Worm (Caenorhabditis elegans): ENCODE results near the gene lars-1.
A peak's percentile ranks its signal among the peaks of the same experiment; 100 is the strongest.

lars-1 gene

DNA sequence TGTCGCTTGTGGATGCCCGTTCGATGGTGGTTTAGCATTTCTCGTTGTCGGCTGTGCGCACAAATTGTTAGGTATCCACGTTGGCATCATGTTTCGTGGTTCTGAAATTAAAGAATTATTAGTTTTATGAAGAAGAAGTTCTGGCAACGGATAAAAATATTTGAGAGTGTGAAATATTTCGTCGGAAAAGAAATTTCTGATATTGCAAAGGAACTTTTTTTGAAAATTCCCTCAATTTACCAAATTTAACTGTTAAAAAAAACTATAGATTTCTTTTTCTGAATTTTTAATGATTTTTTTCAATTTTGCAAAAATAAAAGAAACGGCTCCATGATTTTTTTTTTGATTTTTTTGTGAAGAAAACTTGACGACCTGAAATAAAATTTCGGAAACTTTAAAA, 41.4 kb upstream of the lars-1 start, which contains the start of gene mpk-1:
mpk-1 (minus strand) TSS at position 101 of the 400 bp plus-strand sequence.
- TF ChIP-seq snpc-4 (tag; optimal IDR thresholded peaks at IDR 0.05) (no peak), pha-4 (tag; optimal IDR thresholded peaks at IDR 0.05) (no peak)

ce11 chrIII:4227363-4227762, 40.8 kb upstream of the lars-1 start:
- TF ChIP-seq pqm-1 (tag; optimal IDR thresholded peaks at IDR 0.05) (peak; percentile 56), hmg-11 (tag; optimal IDR thresholded peaks at IDR 0.05) (no peak), nfya-1 (tag; optimal IDR thresholded peaks at IDR 0.05; ENCODE audit: insufficient read depth) (peak; percentile 30), elt-2 (tag; optimal IDR thresholded peaks at IDR 0.05) (peak; percentile 75)

- TF ChIP-seq zag-1 (tag; optimal IDR thresholded peaks at IDR 0.05) (no peak), hmg-11 (tag; optimal IDR thresholded peaks at IDR 0.05) (peak; percentile 5)
These were observed 38.1 kb upstream of the lars-1 start for ce11 chrIII:4224722-4225121.

DNA sequence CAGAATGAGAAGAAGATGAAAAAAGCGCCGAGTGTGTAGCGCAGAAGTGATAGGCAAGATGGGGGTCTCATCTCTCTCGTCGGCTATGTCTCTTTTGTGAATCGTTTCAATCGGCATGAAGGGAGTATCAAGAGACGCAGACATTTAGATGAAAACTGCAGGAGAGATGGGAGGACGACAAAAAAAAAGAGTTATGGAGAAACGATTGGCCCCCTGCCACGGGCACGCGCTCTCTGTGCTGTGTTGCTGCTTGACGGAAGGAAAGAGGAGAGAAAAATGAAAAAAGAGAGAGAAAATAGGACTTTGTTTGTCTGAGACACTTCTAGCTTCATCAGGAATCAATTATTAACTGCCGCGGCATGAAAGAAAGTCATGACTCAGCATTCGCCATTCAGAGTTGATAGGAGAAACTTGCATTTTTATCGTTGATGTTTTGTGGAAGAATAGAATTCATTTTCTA, 37.1 kb upstream of the lars-1 start:
- TF ChIP-seq mdl-1 (tag; optimal IDR thresholded peaks at IDR 0.05) (peak; percentile 81), nhr-67 (tag; optimal IDR thresholded peaks at IDR 0.05) (no peak), lsy-12 (tag; optimal IDR thresholded peaks at IDR 0.05) (peak; percentile 2), elt-3 (tag; optimal IDR thresholded peaks at IDR 0.05) (no peak), nfya-1 (tag; optimal IDR thresholded peaks at IDR 0.05; ENCODE audit: insufficient read depth) (peak; percentile 95), unc-39 (tag; optimal IDR thresholded peaks at IDR 0.05) (peak; percentile 14), lin-15B (tag; optimal IDR thresholded peaks at IDR 0.05) (peak; percentile 58), ceh-9 (tag; optimal IDR thresholded peaks at IDR 0.05) (no peak), mml-1 (tag; optimal IDR thresholded peaks at IDR 0.05) (no peak), R02D3.7 (tag; optimal IDR thresholded peaks at IDR 0.05) (peak; percentile 35), pha-4 (tag; optimal IDR thresholded peaks at IDR 0.05) (peak; percentile 81), egl-27 (tag; optimal IDR thresholded peaks at IDR 0.05) (peak; percentile 76), fkh-10 (GFP tag; optimal IDR thresholded peaks at IDR 0.05) (no peak), unc-62 (GFP tag; optimal IDR thresholded peaks at IDR 0.05) (peak; percentile 49), tbx-2 (tag; optimal IDR thresholded peaks at IDR 0.05) (peak; percentile 71), snpc-4 (tag; optimal IDR thresholded peaks at IDR 0.05) (peak; percentile 11), nhr-28 (tag; optimal IDR thresholded peaks at IDR 0.05) (no peak), nhr-11 (tag; optimal IDR thresholded peaks at IDR 0.05) (peak; percentile 88), eor-1 (tag; optimal IDR thresholded peaks at IDR 0.05) (no peak), daf-12 (tag; optimal IDR thresholded peaks at IDR 0.05) (no peak), nhr-237 (tag; optimal IDR thresholded peaks at IDR 0.05) (no peak), nhr-23 (tag; optimal IDR thresholded peaks at IDR 0.05) (peak; percentile 26), nhr-12 (tag; optimal IDR thresholded peaks at IDR 0.05) (no peak), elt-1 (tag; optimal IDR thresholded peaks at IDR 0.05) (peak; percentile 48), nhr-77 (tag; optimal IDR thresholded peaks at IDR 0.05) (no peak), skn-1 (tag; optimal IDR thresholded peaks at IDR 0.05) (peak; percentile 74), ceh-16 (tag; optimal IDR thresholded peaks at IDR 0.05) (no peak), ZK546.5 (tag; optimal IDR thresholded peaks at IDR 0.05) (no peak), ceh-28 (tag; optimal IDR thresholded peaks at IDR 0.05) (peak; percentile 27), nhr-43 (tag; optimal IDR thresholded peaks at IDR 0.05; ENCODE audit: poor library complexity, severe bottlenecking) (peak; percentile 51), zag-1 (tag; optimal IDR thresholded peaks at IDR 0.05) (peak; percentile 56), lin-39 (tag; optimal IDR thresholded peaks at IDR 0.05) (peak; percentile 95), nhr-76 (tag; optimal IDR thresholded peaks at IDR 0.05) (no peak), ceh-82 (tag; optimal IDR thresholded peaks at IDR 0.05) (peak; percentile 28), sea-2 (GFP tag; optimal IDR thresholded peaks at IDR 0.05) (peak; percentile 38), aly-2 (tag; optimal IDR thresholded peaks at IDR 0.05) (no peak), fkh-2 (tag; optimal IDR thresholded peaks at IDR 0.05) (peak; percentile 41), pqm-1 (tag; optimal IDR thresholded peaks at IDR 0.05) (peak; percentile 62), jun-1 (tag; optimal IDR thresholded peaks at IDR 0.05) (peak; percentile 93), elt-2 (tag; optimal IDR thresholded peaks at IDR 0.05) (peak; percentile 86), hmg-11 (tag; optimal IDR thresholded peaks at IDR 0.05) (peak; percentile 92), nhr-25 (tag; optimal IDR thresholded peaks at IDR 0.05) (peak; percentile 20), ztf-11 (tag; optimal IDR thresholded peaks at IDR 0.05) (no peak), fos-1 (tag; optimal IDR thresholded peaks at IDR 0.05) (peak; percentile 45), ztf-4 (tag; optimal IDR thresholded peaks at IDR 0.05) (no peak), egl-5 (tag; optimal IDR thresholded peaks at IDR 0.05) (peak; percentile 95), ama-1 (optimal IDR thresholded peaks at IDR 0.05) (no peak)

Data from whole organism, L3 larva.